Worm (Caenorhabditis elegans): Measurements from ENCODE around the gene pycr-4.

DNA sequence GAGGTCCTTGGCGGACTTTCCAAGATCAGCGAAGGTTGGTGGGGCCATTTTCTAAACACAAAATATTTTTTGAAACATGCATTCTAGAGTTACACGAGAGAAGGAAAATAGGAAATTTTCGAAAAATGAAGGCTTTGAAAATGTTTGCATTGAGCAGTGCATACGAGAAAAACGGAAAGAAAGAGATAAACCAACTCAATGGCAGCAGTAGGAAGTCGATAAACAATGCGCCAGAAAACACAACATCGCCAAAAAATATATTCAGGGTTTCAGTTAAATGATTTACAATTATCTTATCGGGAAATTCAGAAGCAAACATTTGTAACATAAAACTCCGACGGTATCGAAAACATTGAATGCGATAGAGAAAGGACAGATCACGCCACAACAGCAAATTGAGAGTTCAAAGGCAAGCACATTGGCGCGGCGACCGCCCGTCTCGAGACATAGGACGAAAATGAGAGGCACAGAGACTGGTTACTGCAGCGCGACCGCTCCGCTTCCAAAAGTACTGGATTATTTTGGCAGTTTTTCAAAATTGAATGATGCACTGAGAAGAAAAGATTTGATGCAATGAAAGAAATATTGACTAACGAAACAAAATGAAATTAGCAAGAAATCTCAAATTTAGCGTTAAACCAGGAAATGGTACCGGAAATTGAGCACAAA is 30.9 kb upstream of the pycr-4 start, which contains the start of the genes vdac-1 and R05G6.5:
- TF ChIP-seq nhr-11 (tag; optimal IDR thresholded peaks at IDR 0.05) = no peak
- TF ChIP-seq pha-2 (tag; optimal IDR thresholded peaks at IDR 0.05) = no peak

Data from whole organism, late embryonic.